Worm (Caenorhabditis elegans): ENCODE results near the gene irk-3.

DNA sequence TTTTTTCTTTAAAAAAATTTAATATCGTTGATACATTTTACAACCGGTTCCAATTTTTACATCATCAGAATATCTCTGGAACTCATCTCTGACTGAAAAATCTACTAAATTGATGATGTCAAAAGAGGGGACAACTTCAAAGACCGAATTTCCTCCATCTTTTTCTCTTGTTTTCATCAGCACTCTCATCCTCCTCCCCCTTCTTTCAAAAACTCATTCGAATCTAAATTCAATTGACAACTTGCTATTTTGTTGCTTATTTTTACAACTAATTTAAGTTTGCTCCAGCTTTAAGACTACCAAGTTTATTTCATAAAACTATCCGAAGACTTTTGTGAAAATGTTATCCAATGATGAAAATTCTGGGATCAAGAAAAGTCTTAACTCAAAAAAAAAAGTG is 28.8 kb upstream of the irk-3 start:
- TF ChIP-seq ref-1 (GFP tag; conservative IDR thresholded peaks at IDR 0.05): no peak
- no peak for TF ChIP-seq flt-1 (GFP tag; IDR thresholded peaks at IDR 0.05)
- no peak for TF ChIP-seq tab-1 (GFP tag; IDR thresholded peaks at IDR 0.05)

Measured in whole organism, midembryonic.